Worm (Caenorhabditis elegans): ENCODE measurements around the gene F36H12.17.
"Not testable (repeated sequence)": the region's sequence is repeated elsewhere in the genome, so short reads cannot be mapped to it uniquely, and the experiment has no call there.

DNA sequence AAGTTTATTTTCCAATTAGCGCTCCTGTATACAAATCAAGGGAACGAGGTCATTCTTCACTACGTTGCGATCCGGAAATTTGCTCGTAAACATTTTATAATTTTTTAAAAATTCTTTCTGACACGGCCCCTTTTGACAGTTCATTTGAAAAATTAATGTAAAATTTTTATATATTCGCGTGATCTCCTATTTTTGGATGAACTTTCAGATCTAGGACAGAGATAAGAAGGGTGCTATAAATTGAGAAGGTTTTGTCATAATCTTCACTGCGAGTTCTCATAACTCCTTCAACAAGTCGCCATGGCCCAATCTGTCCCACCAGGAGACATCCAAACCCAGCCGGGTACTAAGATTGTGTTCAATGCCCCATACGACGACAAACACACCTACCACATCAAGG is 17.4 kb downstream of the F36H12.17 start, which contains the start of gene msp-19:
- TF ChIP-seq nfya-1 (tag; optimal IDR thresholded peaks at IDR 0.05); unc-3 (GFP tag; conservative IDR thresholded peaks at IDR 0.05); unc-3 (tag; optimal IDR thresholded peaks at IDR 0.05); pha-4 (tag; optimal IDR thresholded peaks at IDR 0.05); ama-1 (optimal IDR thresholded peaks at IDR 0.05); hlh-30 (tag; optimal IDR thresholded peaks at IDR 0.05; ENCODE audit: insufficient read depth); ceh-9 (tag; optimal IDR thresholded peaks at IDR 0.05); nhr-11 (tag; optimal IDR thresholded peaks at IDR 0.05); sdc-2 (tag; optimal IDR thresholded peaks at IDR 0.05); tbx-2 (tag; optimal IDR thresholded peaks at IDR 0.05): not testable (repeated sequence)

Measured in whole organism, late embryonic.